Fruit fly (Drosophila melanogaster): ENCODE data around the gene Ir68a.

Gene Ir68a

dm6 chr3L:11197291-11198021 is 38.6 kb downstream of the Ir68a start, which contains the start of gene GlcAT-P (continued):
- TF ChIP-seq slou (GFP tag; optimal IDR thresholded peaks at IDR 0.05): peak; percentile 11
- TF ChIP-seq Dp (GFP tag; optimal IDR thresholded peaks at IDR 0.05): no peak
- no peak for TF ChIP-seq Ets65A (GFP tag)
- TF ChIP-seq crp (GFP tag; optimal IDR thresholded peaks at IDR 0.05): peak in 1 of 2 experiments; percentile 11
- peak; percentile 76 for TF ChIP-seq CG3281 (GFP tag; optimal IDR thresholded peaks at IDR 0.05)
- peak; percentile 79 for TF ChIP-seq CG7839 (tag; optimal IDR thresholded peaks at IDR 0.05)
- TF ChIP-seq org-1 (GFP tag; optimal IDR thresholded peaks at IDR 0.05): peak; percentile 37
- peak; percentile 53 for TF ChIP-seq CG10366 (GFP tag; IDR thresholded peaks at IDR 0.05)
- TF ChIP-seq pita (GFP tag; optimal IDR thresholded peaks at IDR 0.05): no peak
- no peak for TF ChIP-seq Gug (GFP tag; IDR thresholded peaks at IDR 0.05)
- no peak for TF ChIP-seq CG17802 (tag; optimal IDR thresholded peaks at IDR 0.05)
- TF ChIP-seq zfh2 (GFP tag; optimal IDR thresholded peaks at IDR 0.05): no peak
- peak; percentile 9 for TF ChIP-seq CG16815 (GFP tag; optimal IDR thresholded peaks at IDR 0.05)
- TF ChIP-seq unc-4 (GFP tag; IDR thresholded peaks at IDR 0.05; ENCODE audit: partially characterized antibody): no peak
- peak; percentile 22; the same call in 1 of the 2 replicates for TF ChIP-seq sim (GFP tag; IDR thresholded peaks at IDR 0.05)
- no peak for TF ChIP-seq CG7271 (tag; optimal IDR thresholded peaks at IDR 0.05)
- TF ChIP-seq CG2875 (GFP tag; optimal IDR thresholded peaks at IDR 0.05): no peak
- TF ChIP-seq da (GFP tag; optimal IDR thresholded peaks at IDR 0.05): no peak
- TF ChIP-seq inv (GFP tag; IDR thresholded peaks at IDR 0.05; ENCODE audit: partially characterized antibody): no peak
- peak; percentile 88 for TF ChIP-seq CG6689 (GFP tag; IDR thresholded peaks at IDR 0.05)
- TF ChIP-seq gce (GFP tag; IDR thresholded peaks at IDR 0.05): no peak
- no peak for TF ChIP-seq bab2 (GFP tag; optimal IDR thresholded peaks at IDR 0.05)
- no peak for TF ChIP-seq Kr (GFP tag; optimal IDR thresholded peaks at IDR 0.05)
- TF ChIP-seq NfI (GFP tag; optimal IDR thresholded peaks at IDR 0.05): peak; percentile 47
- peak; percentile 76; the same call in 1 of the 2 replicates for TF ChIP-seq Atf6 (GFP tag; IDR thresholded peaks at IDR 0.05)
- TF ChIP-seq Mrtf (GFP tag; IDR thresholded peaks at IDR 0.05): no peak; the same call in 2 of the 3 replicates
- TF ChIP-seq btn (GFP tag; optimal IDR thresholded peaks at IDR 0.05): no peak
- peak; percentile 70 for TF ChIP-seq BtbVII (GFP tag; optimal IDR thresholded peaks at IDR 0.05)
- no peak for TF ChIP-seq CG3995 (GFP tag; optimal IDR thresholded peaks at IDR 0.05)
- TF ChIP-seq eve (GFP tag; optimal IDR thresholded peaks at IDR 0.05): peak in 1 of 2 experiments; percentile 2
- peak; percentile 87 for TF ChIP-seq CG17361 (GFP tag; IDR thresholded peaks at IDR 0.05)
- TF ChIP-seq cad (GFP tag; optimal IDR thresholded peaks at IDR 0.05): no peak
- TF ChIP-seq NC2β (GFP tag; optimal IDR thresholded peaks at IDR 0.05): no peak
- TF ChIP-seq tio (GFP tag; optimal IDR thresholded peaks at IDR 0.05): no peak
- peak; percentile 88 for TF ChIP-seq CG2678 (tag; optimal IDR thresholded peaks at IDR 0.05)
- no peak for TF ChIP-seq sr (GFP tag; IDR thresholded peaks at IDR 0.05)
- no peak for TF ChIP-seq CG34224 (GFP tag; IDR thresholded peaks at IDR 0.05; ENCODE audit: partially characterized antibody)
- TF ChIP-seq tx (GFP tag; optimal IDR thresholded peaks at IDR 0.05): no peak

dm6 chr3L:11196860-11197259 is 39.2 kb downstream of the Ir68a start:
- TF ChIP-seq fd64A (GFP tag; optimal IDR thresholded peaks at IDR 0.05): no peak
- TF ChIP-seq Mrtf (GFP tag; IDR thresholded peaks at IDR 0.05): no peak
- no peak for TF ChIP-seq gt (GFP tag; IDR thresholded peaks at IDR 0.05)
- TF ChIP-seq usp (GFP tag; optimal IDR thresholded peaks at IDR 0.05): no peak
- TF ChIP-seq HmgD (GFP tag; optimal IDR thresholded peaks at IDR 0.05): no peak
- TF ChIP-seq CG3407 (GFP tag; optimal IDR thresholded peaks at IDR 0.05): no peak
- peak; percentile 47 for TF ChIP-seq sens (GFP tag)
- no peak for TF ChIP-seq Ets97D (GFP tag; optimal IDR thresholded peaks at IDR 0.05)
- no peak for TF ChIP-seq CG8478 (optimal IDR thresholded peaks at IDR 0.05)
- no peak for TF ChIP-seq bcd (GFP tag; optimal IDR thresholded peaks at IDR 0.05)
- TF ChIP-seq CG10267 (tag; optimal IDR thresholded peaks at IDR 0.05): no peak
- TF ChIP-seq CG12659 (GFP tag; optimal IDR thresholded peaks at IDR 0.05): no peak
- no peak for TF ChIP-seq unpg (GFP tag; optimal IDR thresholded peaks at IDR 0.05)
- no peak for TF ChIP-seq CG10565 (GFP tag; optimal IDR thresholded peaks at IDR 0.05)
- TF ChIP-seq lbe (GFP tag; optimal IDR thresholded peaks at IDR 0.05): no peak
- TF ChIP-seq CG9876 (GFP tag; optimal IDR thresholded peaks at IDR 0.05): no peak

Data from whole organism, embryonic.